Worm (Caenorhabditis elegans) whole organism, L2 larva: Measurements from ENCODE around the gene M01H9.5.

ENCODE experiments used
- ceh-82 ChIP-seq: fragments of 150-350 bp; optimal IDR thresholded peaks from 2 replicates; lab custom pipeline; 2014; ENCODE audit warnings: missing biosample characterization, missing genetic modification characterization
- lin-13 ChIP-seq: fragments of 150-350 bp; optimal IDR thresholded peaks from 2 replicates; lab custom pipeline; 2014; ENCODE audit warnings: missing biosample characterization, missing genetic modification reagents, missing genetic modification characterization
- mab-5 ChIP-seq: fragments of 150-350 bp; optimal IDR thresholded peaks from 2 replicates; lab custom pipeline; 2014; ENCODE audit warnings: missing biosample characterization, missing genetic modification characterization
- nhr-12 ChIP-seq: fragments of 150-350 bp; optimal IDR thresholded peaks from 2 replicates; lab custom pipeline; 2014; ENCODE audit warnings: missing biosample characterization, missing genetic modification characterization
- nhr-237 ChIP-seq: fragments of 150-350 bp; optimal IDR thresholded peaks from 2 replicates; lab custom pipeline; 2014; ENCODE audit warnings: missing biosample characterization, missing genetic modification characterization
- unc-39 ChIP-seq: fragments of 150-350 bp; optimal IDR thresholded peaks from 2 replicates; lab custom pipeline; 2014; ENCODE audit warnings: missing biosample characterization, missing genetic modification characterization
- unc-62 ChIP-seq: fragments of 150-350 bp; optimal IDR thresholded peaks from 2 replicates; lab custom pipeline; 2014; ENCODE audit warnings: missing biosample characterization, missing genetic modification reagents, missing genetic modification characterization

DNA sequence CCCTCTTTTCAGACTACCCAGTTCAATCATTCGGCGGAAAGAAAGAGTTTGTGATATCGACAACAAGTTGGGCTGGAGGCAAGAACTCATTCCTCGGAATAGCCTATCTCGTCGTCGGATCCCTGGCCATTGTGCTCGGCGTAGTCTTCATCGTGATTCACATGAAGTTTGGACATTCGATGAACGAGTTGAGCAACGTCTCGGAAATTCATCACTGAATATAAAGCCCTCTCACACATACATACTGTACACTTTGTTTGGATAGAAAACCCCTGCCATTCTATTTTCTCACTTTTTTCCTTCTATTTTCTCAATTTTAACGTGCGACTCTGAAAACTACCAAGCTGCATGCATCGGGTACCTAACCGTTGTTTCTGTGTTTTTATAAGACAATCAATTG, 15.8 kb upstream of the M01H9.5 start, which contains the start of gene R08C7.12:
- no peak for TF ChIP-seq mab-5 (tag; lab: Kevin White, UChicago)
- no peak for TF ChIP-seq nhr-237 (tag; lab: Kevin White, UChicago)
- TF ChIP-seq unc-62 (GFP tag; lab: Kevin White, UChicago), result no peak
- no peak for TF ChIP-seq unc-39
- TF ChIP-seq ceh-82, result no peak
- no peak for TF ChIP-seq nhr-12 (tag; lab: Kevin White, UChicago)
- TF ChIP-seq lin-13, result no peak
